Worm (Caenorhabditis elegans) whole organism, late embryonic: ENCODE measurements around the gene hphd-1.

ENCODE experiments used
- Y22D7AL.16 ChIP-seq: sonication (generic microtip); optimal IDR thresholded peaks from 2 replicates; lab custom pipeline; 2016; ENCODE audit warnings: missing genetic modification characterization, missing compliant biosample characterization
- ama-1 ChIP-seq: fragments of 150-350 bp; optimal IDR thresholded peaks from 2 replicates; lab custom pipeline; 2014
- ceh-9 ChIP-seq: sonication (generic microtip); optimal IDR thresholded peaks from 2 replicates; lab custom pipeline; 2016; ENCODE audit warnings: mild to moderate bottlenecking, missing genetic modification characterization, inconsistent platforms, missing compliant biosample characterization
- fax-1 ChIP-seq: sonication (generic microtip); optimal IDR thresholded peaks from 2 replicates; lab custom pipeline; 2016; ENCODE audit warnings: missing genotype, missing genetic modification characterization, missing compliant biosample characterization
- fkh-10 ChIP-seq: fragments of 150-350 bp; optimal IDR thresholded peaks from 2 replicates; lab custom pipeline; 2014; ENCODE audit warnings: missing biosample characterization, missing genetic modification reagents, missing genetic modification characterization
- lim-6 ChIP-seq: sonication (generic microtip); optimal IDR thresholded peaks from 2 replicates; lab custom pipeline; 2016; ENCODE audit warnings: missing genetic modification characterization, missing compliant biosample characterization
- nfya-1 ChIP-seq: sonication (generic microtip); optimal IDR thresholded peaks from 2 replicates; lab custom pipeline; 2017; ENCODE audit warnings: missing genetic modification characterization, mild to moderate bottlenecking, missing compliant biosample characterization, antibody characterized with exemption, moderate library complexity
- nhr-11 ChIP-seq: fragments of 150-350 bp; optimal IDR thresholded peaks from 2 replicates; lab custom pipeline; 2014; ENCODE audit warnings: missing biosample characterization, missing genetic modification characterization
- pax-1 ChIP-seq: fragments of 150-350 bp; optimal IDR thresholded peaks from 2 replicates; lab custom pipeline; 2014; ENCODE audit warnings: missing biosample characterization, missing genetic modification characterization
- pha-2 ChIP-seq: sonication (generic microtip); optimal IDR thresholded peaks from 2 replicates; lab custom pipeline; 2017; ENCODE audit warnings: mild to moderate bottlenecking, missing genetic modification characterization, missing compliant biosample characterization
- pha-4 ChIP-seq: fragments of 150-350 bp; optimal IDR thresholded peaks from 2 replicates; lab custom pipeline; 2018; ENCODE audit warnings: missing biosample characterization, missing genetic modification reagents, missing genetic modification characterization
- pqm-1 ChIP-seq: sonication (generic microtip); optimal IDR thresholded peaks from 2 replicates; lab custom pipeline; 2016; ENCODE audit warnings: missing genetic modification characterization, missing compliant biosample characterization
- unc-55 ChIP-seq: sonication (generic microtip); optimal IDR thresholded peaks from 2 replicates; lab custom pipeline; 2017; ENCODE audit warnings: missing biosample characterization, missing genetic modification reagents, missing genetic modification characterization
- unc-86 ChIP-seq: sonication (generic microtip); optimal IDR thresholded peaks from 2 replicates; lab custom pipeline; 2016; ENCODE audit warnings: missing genetic modification characterization, missing compliant biosample characterization

DNA sequence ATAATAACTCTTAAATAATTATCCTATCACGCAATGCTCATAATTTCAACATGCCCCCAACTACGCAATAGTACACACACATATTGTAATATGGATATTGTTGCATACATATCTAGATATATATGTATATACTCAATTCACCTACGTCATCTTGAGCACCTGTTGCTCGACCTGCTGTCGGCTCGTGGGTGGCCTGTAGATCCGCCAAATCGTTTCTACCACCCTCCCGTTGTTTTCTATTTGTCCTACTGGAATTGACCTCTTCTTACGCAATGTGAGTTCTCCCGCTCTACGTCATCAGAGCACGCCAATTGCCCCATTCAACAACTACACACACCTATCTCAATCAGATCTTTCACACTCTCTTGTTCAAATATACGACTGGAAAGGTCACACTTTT is 10.6 kb downstream of the hphd-1 start:
- no peak for TF ChIP-seq fax-1 (tag; lab: Kevin White, UChicago)
- TF ChIP-seq pqm-1 (tag; lab: Kevin White, UChicago), result no peak
- TF ChIP-seq fkh-10 (GFP tag; lab: Kevin White, UChicago), result no peak
- TF ChIP-seq lim-6, result no peak
- TF ChIP-seq pha-4, result no peak
- no peak for TF ChIP-seq pax-1 (tag; lab: Kevin White, UChicago)
- no peak for TF ChIP-seq nfya-1 (tag; lab: Kevin White, UChicago)
- no peak for TF ChIP-seq Y22D7AL.16 (tag; lab: Kevin White, UChicago)
- no peak for TF ChIP-seq pha-2 (tag; lab: Kevin White, UChicago)
- TF ChIP-seq ceh-9 (tag; lab: Kevin White, UChicago), result no peak
- no peak for TF ChIP-seq unc-55 (GFP tag; lab: Kevin White, UChicago)
- TF ChIP-seq nhr-11 (tag; lab: Kevin White, UChicago), result no peak
- TF ChIP-seq ama-1 (lab: Kevin White, UChicago), result no peak
- no peak for TF ChIP-seq unc-86 (tag; lab: Kevin White, UChicago)
